Worm (Caenorhabditis elegans) whole organism, mixed stage, embryonic: Measurements from ENCODE around the gene Y116F11B.2.

Experiments
- M03D4.4 ChIP-seq: sonication (generic microtip); optimal IDR thresholded peaks from 2 replicates; lab custom pipeline; 2017; ENCODE audit warnings: mild to moderate bottlenecking, missing genetic modification characterization, missing compliant biosample characterization
- bed-3 ChIP-seq: fragments of 200-800 bp; sonication (Bioruptor generic); optimal IDR thresholded peaks from 3 replicates; lab custom pipeline; 2018; ENCODE audit warnings: mild to moderate bottlenecking, missing genetic modification characterization, moderate library complexity, missing compliant biosample characterization
- blmp-1 ChIP-seq: fragments of 150-350 bp; optimal IDR thresholded peaks from 2 replicates; lab custom pipeline; 2014; ENCODE audit warnings: missing biosample characterization, missing genetic modification characterization
- ceh-39 ChIP-seq: fragments of 150-350 bp; optimal IDR thresholded peaks from 2 replicates; lab custom pipeline; 2014; ENCODE audit warnings: missing biosample characterization, missing genetic modification characterization
- ceh-43 ChIP-seq: fragments of 200-800 bp; sonication (Bioruptor generic); optimal IDR thresholded peaks from 2 replicates; lab custom pipeline; 2018; ENCODE audit warnings: mild to moderate bottlenecking, missing genetic modification characterization, moderate library complexity, missing compliant biosample characterization
- ceh-83 ChIP-seq: fragments of 200-800 bp; sonication (Bioruptor generic); optimal IDR thresholded peaks from 2 replicates; lab custom pipeline; 2018; ENCODE audit warnings: mild to moderate bottlenecking, missing genetic modification characterization, missing compliant biosample characterization
- ces-1 ChIP-seq: fragments of 150-350 bp; optimal IDR thresholded peaks from 2 replicates; lab custom pipeline; 2014; ENCODE audit warnings: missing biosample characterization, missing genetic modification reagents, missing genetic modification characterization
- cnd-1 ChIP-seq: fragments of 200-800 bp; sonication (Bioruptor generic); optimal IDR thresholded peaks from 2 replicates; lab custom pipeline; 2018; ENCODE audit warnings: mild to moderate bottlenecking, missing genetic modification characterization, missing compliant biosample characterization
- drap-1 ChIP-seq: fragments of 200-800 bp; sonication (Bioruptor generic); optimal IDR thresholded peaks from 3 replicates; lab custom pipeline; 2018; ENCODE audit warnings: mild to moderate bottlenecking, missing genetic modification characterization, missing compliant biosample characterization
- elt-3 ChIP-seq: fragments of 150-350 bp; optimal IDR thresholded peaks from 2 replicates; lab custom pipeline; 2014; ENCODE audit warnings: missing biosample characterization, missing genetic modification characterization
- flh-1 ChIP-seq: fragments of 200-800 bp; sonication (Bioruptor generic); optimal IDR thresholded peaks from 2 replicates; lab custom pipeline; 2018; ENCODE audit warnings: mild to moderate bottlenecking, missing genetic modification characterization, moderate library complexity, missing compliant biosample characterization
- ham-2 ChIP-seq: fragments of 200-800 bp; sonication (Bioruptor generic); optimal IDR thresholded peaks from 2 replicates; lab custom pipeline; 2018; ENCODE audit warnings: mild to moderate bottlenecking, missing genetic modification characterization, missing compliant biosample characterization
- hlh-1 ChIP-seq: fragments of 150-350 bp; optimal IDR thresholded peaks from 2 replicates; lab custom pipeline; 2014; ENCODE audit warnings: missing biosample characterization, missing genetic modification reagents, missing genetic modification characterization
- lin-13 ChIP-seq: fragments of 150-350 bp; optimal IDR thresholded peaks from 2 replicates; lab custom pipeline; 2014; ENCODE audit warnings: missing biosample characterization, missing genetic modification characterization
- lin-32 ChIP-seq: fragments of 200-800 bp; sonication (Bioruptor generic); optimal IDR thresholded peaks from 2 replicates; lab custom pipeline; 2018; ENCODE audit warnings: mild to moderate bottlenecking, missing genetic modification characterization, missing compliant biosample characterization
- lsy-2 ChIP-seq: fragments of 150-350 bp; optimal IDR thresholded peaks from 2 replicates; lab custom pipeline; 2014; ENCODE audit warnings: missing biosample characterization, missing genetic modification characterization
- mab-5 ChIP-seq: fragments of 150-350 bp; optimal IDR thresholded peaks from 2 replicates; lab custom pipeline; 2014; ENCODE audit warnings: missing biosample characterization, missing genetic modification characterization
- mls-2 ChIP-seq: sonication (generic microtip); optimal IDR thresholded peaks from 2 replicates; lab custom pipeline; 2016; ENCODE audit warnings: mild to moderate bottlenecking, missing genetic modification characterization, moderate library complexity, missing compliant biosample characterization
- nhr-12 ChIP-seq: fragments of 150-350 bp; optimal IDR thresholded peaks from 2 replicates; lab custom pipeline; 2014; ENCODE audit warnings: missing biosample characterization, missing genetic modification characterization
- nhr-2 ChIP-seq: fragments of 150-350 bp; optimal IDR thresholded peaks from 2 replicates; lab custom pipeline; 2014; ENCODE audit warnings: missing biosample characterization, missing genetic modification characterization
- nhr-237 ChIP-seq: fragments of 150-350 bp; optimal IDR thresholded peaks from 2 replicates; lab custom pipeline; 2014; ENCODE audit warnings: missing biosample characterization, missing genetic modification characterization
- nhr-28 ChIP-seq: fragments of 150-350 bp; optimal IDR thresholded peaks from 2 replicates; lab custom pipeline; 2014; ENCODE audit warnings: missing biosample characterization, missing genetic modification characterization
- nhr-76 ChIP-seq: sonication (generic microtip); optimal IDR thresholded peaks from 2 replicates; lab custom pipeline; 2017; ENCODE audit warnings: missing biosample characterization, missing genetic modification characterization
- sem-2 ChIP-seq: fragments of 200-800 bp; sonication (Bioruptor generic); optimal IDR thresholded peaks from 2 replicates; lab custom pipeline; 2018; ENCODE audit warnings: mild to moderate bottlenecking, missing genetic modification characterization, missing compliant biosample characterization
- snpc-4 ChIP-seq: fragments of 150-350 bp; optimal IDR thresholded peaks from 2 replicates; lab custom pipeline; 2014; ENCODE audit warnings: missing biosample characterization, missing genetic modification characterization
- sptf-1 ChIP-seq: sonication (generic microtip); optimal IDR thresholded peaks from 2 replicates; lab custom pipeline; 2017; ENCODE audit warnings: mild to moderate bottlenecking, missing genetic modification characterization, moderate library complexity, missing compliant biosample characterization
- tbx-8 ChIP-seq: fragments of 200-800 bp; sonication (Bioruptor generic); optimal IDR thresholded peaks from 2 replicates; lab custom pipeline; 2018; ENCODE audit warnings: mild to moderate bottlenecking, missing genetic modification characterization, moderate library complexity, missing compliant biosample characterization
- unc-120 ChIP-seq: sonication (generic microtip); optimal IDR thresholded peaks from 2 replicates; lab custom pipeline; 2017; ENCODE audit warnings: missing genetic modification characterization, missing compliant biosample characterization; ENCODE audit not compliant: poor library complexity, severe bottlenecking
- unc-39 ChIP-seq: fragments of 150-350 bp; optimal IDR thresholded peaks from 2 replicates; lab custom pipeline; 2014; ENCODE audit warnings: missing biosample characterization, missing genetic modification characterization
- unc-62 ChIP-seq: fragments of 150-350 bp; optimal IDR thresholded peaks from 2 replicates; lab custom pipeline; 2014; ENCODE audit warnings: missing biosample characterization, missing genetic modification reagents, missing genetic modification characterization
- zip-8 ChIP-seq: fragments of 150-350 bp; optimal IDR thresholded peaks from 2 replicates; lab custom pipeline; 2014; ENCODE audit warnings: missing biosample characterization, missing genetic modification characterization
- ztf-11 ChIP-seq: fragments of 150-350 bp; optimal IDR thresholded peaks from 2 replicates; lab custom pipeline; 2014; ENCODE audit warnings: missing biosample characterization, missing genetic modification characterization

Gene Y116F11B.2

ce11 chrV:19805548-19805947, 4.6 kb upstream of the Y116F11B.2 start:
- TF ChIP-seq snpc-4 (tag; lab: Kevin White, UChicago), result no peak
- TF ChIP-seq ham-2 (GFP tag; lab: Kevin White, UChicago), result no peak
- no peak for TF ChIP-seq nhr-12
- TF ChIP-seq elt-3, result no peak
- TF ChIP-seq sem-2 (GFP tag; lab: Kevin White, UChicago), result no peak

- TF ChIP-seq M03D4.4 (tag; lab: Kevin White, UChicago), result no peak
- no peak for TF ChIP-seq hlh-1 (tag; lab: Kevin White, UChicago)
- no peak for TF ChIP-seq lin-13 (tag; lab: Kevin White, UChicago)
- no peak for TF ChIP-seq cnd-1 (tag; lab: Kevin White, UChicago)
- no peak for TF ChIP-seq ztf-11 (tag; lab: Kevin White, UChicago)
- TF ChIP-seq nhr-28, result no peak
- TF ChIP-seq ceh-83 (GFP tag; lab: Kevin White, UChicago), result no peak
- TF ChIP-seq elt-3, result no peak
- TF ChIP-seq ham-2 (GFP tag; lab: Kevin White, UChicago), result no peak
- TF ChIP-seq flh-1 (GFP tag; lab: Kevin White, UChicago), result no peak
- no peak for TF ChIP-seq sptf-1
- TF ChIP-seq ceh-43 (GFP tag; lab: Kevin White, UChicago), result no peak
- no peak for TF ChIP-seq tbx-8
- TF ChIP-seq ces-1 (GFP tag; lab: Kevin White, UChicago), result no peak
- no peak for TF ChIP-seq sem-2 (GFP tag; lab: Kevin White, UChicago)
Measured at ce11 chrV:19802797-19803196, 1.9 kb upstream of the Y116F11B.2 start.

- TF ChIP-seq unc-39 (tag; lab: Kevin White, UChicago) (no peak), mls-2 (no peak), blmp-1 (tag; lab: Kevin White, UChicago) (no peak), drap-1 (GFP tag; lab: Kevin White, UChicago) (no peak), M03D4.4 (tag; lab: Kevin White, UChicago) (no peak), ceh-43 (GFP tag; lab: Kevin White, UChicago) (no peak), zip-8 (tag; lab: Kevin White, UChicago) (no peak), mab-5 (tag; lab: Kevin White, UChicago) (no peak), unc-120 (tag; lab: Kevin White, UChicago) (no peak), cnd-1 (tag; lab: Kevin White, UChicago) (no peak), unc-62 (no peak), nhr-12 (no peak)
Measured at ce11 chrV:19794931-19795330, 6.0 kb downstream of the Y116F11B.2 start, which contains the start of gene M162.7. Gene M162.7, minus strand, starts transcription at chrV:19795031.

- TF ChIP-seq mab-5 (tag; lab: Kevin White, UChicago) (no peak), flh-1 (GFP tag; lab: Kevin White, UChicago) (no peak), tbx-8 (no peak), ceh-83 (GFP tag; lab: Kevin White, UChicago) (no peak), ces-1 (GFP tag; lab: Kevin White, UChicago) (no peak), M03D4.4 (tag; lab: Kevin White, UChicago) (no peak), snpc-4 (tag; lab: Kevin White, UChicago) (no peak), lin-32 (GFP tag; lab: Kevin White, UChicago) (no peak), nhr-237 (tag; lab: Kevin White, UChicago) (no peak), lsy-2 (no peak), unc-120 (tag; lab: Kevin White, UChicago) (no peak), drap-1 (GFP tag; lab: Kevin White, UChicago) (no peak), bed-3 (GFP tag; lab: Kevin White, UChicago) (no peak), ceh-39 (tag; lab: Kevin White, UChicago) (no peak)
Measured at ce11 chrV:19790248-19790647, 10.7 kb downstream of the Y116F11B.2 start.

- TF ChIP-seq nhr-2 (tag; lab: Kevin White, UChicago) (no peak), unc-62 (no peak), nhr-237 (tag; lab: Kevin White, UChicago) (no peak), blmp-1 (tag; lab: Kevin White, UChicago) (no peak), nhr-76 (tag; lab: Kevin White, UChicago) (no peak), drap-1 (GFP tag; lab: Kevin White, UChicago) (no peak), elt-3 (no peak)
Measured at ce11 chrV:19788360-19788759, 12.6 kb downstream of the Y116F11B.2 start, which contains the start of gene clec-258. Gene clec-258, plus strand, starts transcription at chrV:19788440.
